Worm (Caenorhabditis elegans) whole organism, young adult: ENCODE measurements around the gene Y56A3A.2.

Experiments used
- B0261.1 ChIP-seq: sonication (generic microtip); optimal IDR thresholded peaks from 2 replicates; lab custom pipeline; 2016; ENCODE audit warnings: mild to moderate bottlenecking, missing genetic modification characterization, moderate library complexity, missing compliant biosample characterization
- D2030.7 ChIP-seq: fragments of 200-800 bp; sonication (Bioruptor generic); IDR thresholded peaks from 2 replicates; pipeline ENCODE4 v1.3.6; 2022; ENCODE audit warnings: missing genetic modification reagents, missing genetic modification characterization, missing compliant biosample characterization
- F10E7.11 ChIP-seq: sonication (generic microtip); optimal IDR thresholded peaks from 2 replicates; lab custom pipeline; 2017; ENCODE audit warnings: mild to moderate bottlenecking, missing genetic modification characterization, moderate library complexity, missing compliant biosample characterization
- F57A8.1 ChIP-seq: fragments of 200-800 bp; sonication (Bioruptor generic); optimal IDR thresholded peaks from 2 replicates; lab custom pipeline; 2018; ENCODE audit warnings: mild to moderate bottlenecking, missing genetic modification characterization, moderate library complexity, missing compliant biosample characterization
- K11D2.4 ChIP-seq: fragments of 200-800 bp; sonication (Bioruptor generic); IDR thresholded peaks from 2 replicates; pipeline ENCODE4 v1.3.6; 2022; ENCODE audit warnings: missing genetic modification reagents, missing genetic modification characterization, missing compliant biosample characterization
- Y53F4B.3 ChIP-seq: fragments of 200-800 bp; sonication (Bioruptor generic); IDR thresholded peaks from 2 replicates; pipeline ENCODE4 v1.3.6; 2022; ENCODE audit warnings: missing genetic modification reagents, missing genetic modification characterization, missing compliant biosample characterization
- Y67H2A.10 ChIP-seq: fragments of 200-800 bp; sonication (Bioruptor generic); conservative IDR thresholded peaks from 2 replicates; pipeline ENCODE4 v1.3.6; 2022; ENCODE audit warnings: missing genetic modification reagents, missing genetic modification characterization, missing compliant biosample characterization
- Y95B8A.8 ChIP-seq: fragments of 200-800 bp; sonication (Bioruptor generic); IDR thresholded peaks from 2 replicates; pipeline ENCODE4 v1.3.6; 2022; ENCODE audit warnings: missing genetic modification reagents, missing genetic modification characterization, missing compliant biosample characterization
- akir-1 ChIP-seq: fragments of 200-800 bp; sonication (Bioruptor generic); optimal IDR thresholded peaks from 2 replicates; lab custom pipeline; 2018; ENCODE audit warnings: mild to moderate bottlenecking, missing genetic modification characterization, moderate library complexity, missing compliant biosample characterization
- ccch-3 ChIP-seq: fragments of 200-800 bp; sonication (Bioruptor generic); optimal IDR thresholded peaks from 2 replicates; lab custom pipeline; 2018; ENCODE audit warnings: mild to moderate bottlenecking, missing genetic modification characterization, missing compliant biosample characterization
- cebp-1 ChIP-seq, 2 experiments: fragments of 200-800 bp in 1 of 2; sonication (Bioruptor generic) in 1 of 2; sonication (generic microtip) in 1 of 2; IDR thresholded peaks in 1 of 2; optimal IDR thresholded peaks in 1 of 2; 2 replicates each; pipeline versions ENCODE4 v1.3.6 to Lab custom; 2017 to 2022; ENCODE audit warnings: missing compliant biosample characterization in 2 of 2, missing genetic modification characterization in 2 of 2, mild to moderate bottlenecking in 1 of 2, missing genetic modification reagents in 1 of 2, moderate library complexity in 1 of 2
- ceh-58 ChIP-seq: fragments of 200-800 bp; sonication (Bioruptor generic); IDR thresholded peaks from 2 replicates; pipeline ENCODE4 v1.3.6; 2022; ENCODE audit warnings: missing genetic modification characterization, missing compliant biosample characterization
- die-1 ChIP-seq: sonication (generic microtip); optimal IDR thresholded peaks from 2 replicates; lab custom pipeline; 2016; ENCODE audit warnings: missing genotype, mild to moderate bottlenecking, missing genetic modification characterization, missing compliant biosample characterization
- dox-1 ChIP-seq: fragments of 200-800 bp; sonication (Bioruptor generic); IDR thresholded peaks from 2 replicates; pipeline ENCODE4 v1.3.6; 2022; ENCODE audit warnings: missing genetic modification reagents, missing genetic modification characterization, missing compliant biosample characterization
- dpl-1 ChIP-seq: fragments of 150-350 bp; optimal IDR thresholded peaks from 2 replicates; lab custom pipeline; 2014; ENCODE audit warnings: missing biosample characterization, missing genetic modification reagents, missing genetic modification characterization
- efl-1 ChIP-seq: fragments of 150-350 bp; optimal IDR thresholded peaks from 2 replicates; lab custom pipeline; 2014; ENCODE audit warnings: missing biosample characterization, missing genetic modification reagents, missing genetic modification characterization
- egrh-3 ChIP-seq: fragments of 200-800 bp; sonication (Bioruptor generic); IDR thresholded peaks from 2 replicates; pipeline ENCODE4 v1.3.6; 2022; ENCODE audit warnings: missing genetic modification reagents, missing genetic modification characterization, missing compliant biosample characterization
- gei-17 ChIP-seq: fragments of 200-800 bp; sonication (Bioruptor generic); optimal IDR thresholded peaks from 2 replicates; lab custom pipeline; 2018; ENCODE audit warnings: mild to moderate bottlenecking, missing genetic modification characterization, missing compliant biosample characterization
- hsf-1 ChIP-seq: fragments of 200-800 bp; sonication (Bioruptor generic); IDR thresholded peaks from 2 replicates; pipeline ENCODE4 v1.3.6; 2022; ENCODE audit warnings: missing genetic modification reagents, missing genetic modification characterization, missing compliant biosample characterization
- lin-35 ChIP-seq, 3 experiments: fragments of 150-350 bp in 2 of 3; sonication (generic microtip) in 1 of 3; optimal IDR thresholded peaks; 2 replicates each; lab custom pipeline; 2014 to 2018; ENCODE audit warnings: missing biosample characterization in 3 of 3, missing genetic modification characterization in 3 of 3, missing genetic modification reagents in 3 of 3
- mes-4 ChIP-seq: sonication (generic microtip); optimal IDR thresholded peaks from 2 replicates; lab custom pipeline; 2016; ENCODE audit warnings: missing genotype, missing genetic modification characterization, missing compliant biosample characterization
- nfya-1 ChIP-seq: sonication (generic microtip); optimal IDR thresholded peaks from 2 replicates; lab custom pipeline; 2017; ENCODE audit warnings: antibody characterized with exemption, missing compliant biosample characterization, missing genetic modification characterization, borderline replicate concordance; ENCODE audit not compliant: insufficient read depth
- nfyb-1 ChIP-seq: fragments of 200-800 bp; sonication (Bioruptor generic); IDR thresholded peaks from 2 replicates; pipeline ENCODE4 v1.3.6; 2022; ENCODE audit warnings: missing genetic modification reagents, missing genetic modification characterization, missing compliant biosample characterization
- nhr-179 ChIP-seq: sonication (generic microtip); optimal IDR thresholded peaks from 2 replicates; lab custom pipeline; 2016; ENCODE audit warnings: mild to moderate bottlenecking, missing genetic modification characterization, missing compliant biosample characterization
- pbrm-1 ChIP-seq: fragments of 200-800 bp; sonication (Bioruptor generic); IDR thresholded peaks from 2 replicates; pipeline ENCODE4 v1.3.6; 2022; ENCODE audit warnings: missing genetic modification reagents, missing genetic modification characterization, missing compliant biosample characterization
- pha-4 ChIP-seq: fragments of 150-350 bp; sonication (generic microtip); optimal IDR thresholded peaks from 2 replicates; lab custom pipeline; 2014; ENCODE audit warnings: missing biosample characterization, missing genetic modification reagents, missing genetic modification characterization
- rcor-1 ChIP-seq: fragments of 200-800 bp; sonication (Bioruptor generic); IDR thresholded peaks from 2 replicates; pipeline ENCODE4 v1.3.6; 2022; ENCODE audit warnings: missing genetic modification reagents, missing genetic modification characterization, missing compliant biosample characterization
- rec-8 ChIP-seq, 2 experiments: sonication (generic microtip); optimal IDR thresholded peaks; 2 replicates each; lab custom pipeline; 2016; ENCODE audit warnings: mild to moderate bottlenecking in 2 of 2, missing genetic modification characterization in 2 of 2, missing genetic modification reagents in 2 of 2, missing genotype in 2 of 2, missing biosample characterization in 1 of 2, missing compliant biosample characterization in 1 of 2, moderate library complexity in 1 of 2
- rpc-1 ChIP-seq, 2 experiments: fragments of 150-350 bp in 1 of 2; sonication (generic microtip) in 1 of 2; optimal IDR thresholded peaks; 2 replicates each; lab custom pipeline; 2014 to 2018; ENCODE audit warnings: missing biosample characterization in 1 of 2, missing genetic modification characterization in 1 of 2, missing genetic modification reagents in 1 of 2, missing genotype in 1 of 2
- sdz-38 ChIP-seq: sonication (generic microtip); optimal IDR thresholded peaks from 2 replicates; lab custom pipeline; 2016; ENCODE audit warnings: missing genotype, missing genetic modification characterization, missing compliant biosample characterization
- snpc-1.3 ChIP-seq: sonication (generic microtip); optimal IDR thresholded peaks from 2 replicates; lab custom pipeline; 2017; ENCODE audit warnings: missing genetic modification characterization, mild to moderate bottlenecking, missing compliant biosample characterization, antibody characterized with exemption, moderate library complexity, missing genotype, missing genetic modification reagents; ENCODE audit not compliant: insufficient read depth
- tbp1 ChIP-seq: fragments of 200-800 bp; sonication (Bioruptor generic); optimal IDR thresholded peaks from 2 replicates; lab custom pipeline; 2018; ENCODE audit warnings: mild to moderate bottlenecking, missing genetic modification characterization, missing compliant biosample characterization
- tbx-9 ChIP-seq: sonication (generic microtip); optimal IDR thresholded peaks from 2 replicates; lab custom pipeline; 2016; ENCODE audit warnings: borderline replicate concordance, missing genetic modification characterization, inconsistent platforms, missing compliant biosample characterization
- unc-130 ChIP-seq: sonication (generic microtip); optimal IDR thresholded peaks from 2 replicates; lab custom pipeline; 2016; ENCODE audit warnings: missing genetic modification reagents, missing genetic modification characterization, missing compliant biosample characterization
- zfh-2 ChIP-seq: fragments of 200-800 bp; sonication (Bioruptor generic); conservative IDR thresholded peaks from 2 replicates; pipeline ENCODE4 v1.3.6; 2022; ENCODE audit warnings: missing genetic modification reagents, missing genetic modification characterization, missing compliant biosample characterization
- zim-3 ChIP-seq: sonication (generic microtip); optimal IDR thresholded peaks from 2 replicates; lab custom pipeline; 2017; ENCODE audit warnings: mild to moderate bottlenecking, missing genetic modification characterization, moderate library complexity, missing compliant biosample characterization
- ztf-26 ChIP-seq: sonication (generic microtip); optimal IDR thresholded peaks from 2 replicates; lab custom pipeline; 2017; ENCODE audit warnings: missing genetic modification characterization, missing compliant biosample characterization
- ztf-28 ChIP-seq: fragments of 200-800 bp; sonication (Bioruptor generic); IDR thresholded peaks from 2 replicates; pipeline ENCODE4 v1.3.6; 2022; ENCODE audit warnings: missing genetic modification reagents, missing genetic modification characterization, missing compliant biosample characterization
- ztf-3 ChIP-seq: fragments of 200-800 bp; sonication (Bioruptor generic); optimal IDR thresholded peaks from 2 replicates; lab custom pipeline; 2018; ENCODE audit warnings: mild to moderate bottlenecking, missing genetic modification characterization, missing compliant biosample characterization
- ztf-6 ChIP-seq: fragments of 200-800 bp; sonication (Bioruptor generic); IDR thresholded peaks from 2 replicates; pipeline ENCODE4 v1.3.6; 2022; ENCODE audit warnings: missing genetic modification reagents, missing genetic modification characterization, missing compliant biosample characterization

Gene Y56A3A.2

DNA sequence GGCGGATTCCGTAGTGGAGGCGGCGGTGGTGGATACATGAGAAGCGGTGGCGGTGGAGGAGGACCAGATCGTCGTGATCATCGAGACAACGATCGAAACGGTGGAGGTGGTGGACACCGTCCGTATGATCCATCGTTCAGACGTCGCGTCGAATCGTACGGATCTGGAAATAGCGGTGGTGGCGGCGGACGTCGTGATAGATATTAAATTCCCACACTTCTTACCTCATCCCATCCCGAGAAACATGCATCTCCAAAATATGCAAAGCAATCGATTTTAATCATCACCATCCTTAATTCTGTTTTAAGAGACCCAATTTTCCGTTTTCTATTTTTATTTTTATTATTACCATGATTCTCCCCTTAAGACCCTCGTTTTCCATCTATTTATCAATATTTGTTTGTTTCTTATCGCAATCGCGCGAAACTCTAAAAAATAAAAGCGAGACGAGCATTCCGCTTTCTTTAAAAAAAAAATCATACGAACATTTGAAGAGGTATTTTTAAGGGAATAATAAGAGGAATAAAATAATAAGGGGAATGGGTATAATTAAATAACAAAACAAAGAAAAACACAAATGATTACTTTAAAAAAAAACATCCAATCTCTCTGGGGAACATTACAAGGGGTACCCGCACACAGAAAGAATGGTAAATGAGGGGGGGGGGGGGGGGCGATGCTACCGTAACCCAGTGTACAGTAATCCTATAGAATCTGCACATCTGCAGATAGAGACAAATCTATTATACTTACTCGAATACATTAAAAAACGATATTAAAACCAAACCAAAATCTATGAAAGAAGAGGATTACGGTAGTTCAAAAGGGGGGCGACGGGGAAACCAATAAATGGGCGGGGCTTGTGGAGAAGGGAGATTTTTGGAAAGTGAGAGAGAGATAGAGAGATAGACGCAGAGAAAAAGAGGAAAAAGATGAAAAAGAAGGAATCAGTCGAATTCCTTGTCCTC lies 31.2 kb downstream of the Y56A3A.2 start (continued):
- peak; percentile 60 for TF ChIP-seq Y67H2A.10 (GFP tag; lab: Robert Waterston, UW)
- TF ChIP-seq pha-4 = no peak
- TF ChIP-seq pbrm-1 = no peak
- TF ChIP-seq F10E7.11 (tag; lab: Kevin White, UChicago) = peak; percentile 9
- no peak for TF ChIP-seq nhr-179
- peak; percentile 84 for TF ChIP-seq nfyb-1
- no peak for TF ChIP-seq unc-130 (GFP tag; lab: Kevin White, UChicago)
- no peak for TF ChIP-seq D2030.7 (GFP tag; lab: Robert Waterston, UW)
- peak; percentile 26 for TF ChIP-seq die-1 (tag; lab: Kevin White, UChicago)
- no peak for TF ChIP-seq sdz-38
- TF ChIP-seq nfya-1 (tag; lab: Kevin White, UChicago) = no peak
- TF ChIP-seq K11D2.4 (GFP tag; lab: Robert Waterston, UW) = peak; percentile 79; the same call in 1 of the 2 replicates
- no peak for TF ChIP-seq hsf-1 (GFP tag; lab: Robert Waterston, UW)
- no peak for TF ChIP-seq tbp1
- peak in 1 of 3 experiments; percentile 40 for TF ChIP-seq lin-35 (GFP tag; optimal IDR thresholded peaks at IDR 0.05; lab: Kevin White, UChicago)
- TF ChIP-seq cebp-1 (GFP tag; IDR thresholded peaks at IDR 0.05; lab: Robert Waterston, UW) = peak; percentile 76
- peak; percentile 72 for TF ChIP-seq cebp-1 (tag; optimal IDR thresholded peaks at IDR 0.05; lab: Kevin White, UChicago)
- peak in 1 of 2 experiments; percentile 44 for TF ChIP-seq rec-8 (tag; optimal IDR thresholded peaks at IDR 0.05; lab: Kevin White, UChicago)
- TF ChIP-seq zim-3 (tag; lab: Kevin White, UChicago) = peak; percentile 62
- no peak for TF ChIP-seq ztf-26
- no peak for TF ChIP-seq F57A8.1
- no peak for TF ChIP-seq dpl-1
- TF ChIP-seq snpc-1.3 (tag; lab: Kevin White, UChicago) = no peak
- no peak for TF ChIP-seq tbx-9 (tag; lab: Kevin White, UChicago)
- no peak for TF ChIP-seq B0261.1
- TF ChIP-seq ceh-58 (GFP tag; lab: Robert Waterston, UW) = no peak
- TF ChIP-seq gei-17 = peak; percentile 47
- no peak for TF ChIP-seq ccch-3 (GFP tag; lab: Kevin White, UChicago)
- no peak for TF ChIP-seq mes-4 (tag; lab: Kevin White, UChicago)
- peak; percentile 50 for TF ChIP-seq dox-1
- TF ChIP-seq Y53F4B.3 = no peak
- TF ChIP-seq rpc-1 (optimal IDR thresholded peaks at IDR 0.05; lab: Kevin White, UChicago) = no peak
- TF ChIP-seq rpc-1 (tag; optimal IDR thresholded peaks at IDR 0.05; lab: Kevin White, UChicago) = no peak
- no peak for TF ChIP-seq ztf-6 (GFP tag; lab: Robert Waterston, UW)
- TF ChIP-seq ztf-3 (GFP tag; lab: Kevin White, UChicago) = peak; percentile 33
- peak; percentile 55 for TF ChIP-seq akir-1 (GFP tag; lab: Kevin White, UChicago)
- peak; percentile 22 for TF ChIP-seq efl-1 (GFP tag; lab: Kevin White, UChicago)
- TF ChIP-seq, all 124 proteins: peak for 61

DNA sequence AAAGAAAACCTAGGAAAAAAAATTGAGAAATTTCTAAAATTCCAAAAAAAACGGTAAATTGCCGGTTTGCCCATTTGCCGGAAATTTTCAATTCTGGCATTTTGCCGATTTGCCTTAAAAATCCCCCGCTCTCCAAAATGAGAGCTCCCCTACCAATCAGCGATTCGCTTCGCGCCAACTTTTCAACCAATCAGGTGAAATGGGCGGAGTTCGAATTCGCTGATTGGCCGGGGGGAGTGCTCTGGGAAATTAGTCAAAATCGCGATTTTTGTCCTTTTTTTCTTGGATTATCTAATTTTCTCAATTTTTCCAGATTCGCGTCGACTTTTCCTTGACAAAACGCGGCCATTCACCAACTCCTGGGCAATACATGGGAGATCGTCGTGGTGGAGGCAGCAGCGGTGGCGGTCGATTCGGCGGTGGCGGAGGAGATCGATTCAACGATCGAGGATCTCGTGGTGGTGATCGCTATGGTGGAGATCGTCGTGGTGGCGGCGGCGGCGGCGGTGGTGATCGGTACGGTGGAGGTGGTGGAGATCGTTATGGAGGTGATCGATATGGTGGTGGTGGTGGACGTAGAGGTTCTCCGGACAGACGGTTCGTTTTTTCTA lies 32.4 kb downstream of the Y56A3A.2 start:
- peak; percentile 28; the same call in 1 of the 2 replicates for TF ChIP-seq rcor-1 (GFP tag; lab: Robert Waterston, UW)
- TF ChIP-seq egrh-3 (GFP tag; lab: Robert Waterston, UW) = peak; percentile 75; the same call in 1 of the 2 replicates
- TF ChIP-seq nfyb-1 = peak; percentile 90
- TF ChIP-seq ztf-28 (GFP tag; lab: Robert Waterston, UW) = no peak
- peak; percentile 83 for TF ChIP-seq zfh-2 (GFP tag; lab: Robert Waterston, UW)
- TF ChIP-seq Y95B8A.8 (GFP tag; lab: Robert Waterston, UW) = no peak
